Worm (Caenorhabditis elegans) whole organism, mixed stage, embryonic: ENCODE results near the gene F09C8.1.

Experiments
- elt-1 ChIP-seq: sonication (generic microtip); optimal IDR thresholded peaks from 2 replicates; lab custom pipeline; 2017; ENCODE audit warnings: missing genetic modification characterization, mild to moderate bottlenecking, missing compliant biosample characterization, antibody characterized with exemption, moderate library complexity, borderline replicate concordance; ENCODE audit not compliant: insufficient read depth
- lsy-2 ChIP-seq: fragments of 150-350 bp; optimal IDR thresholded peaks from 2 replicates; lab custom pipeline; 2014; ENCODE audit warnings: missing biosample characterization, missing genetic modification characterization
- mep-1 ChIP-seq: fragments of 150-350 bp; optimal IDR thresholded peaks from 2 replicates; lab custom pipeline; 2017; ENCODE audit warnings: missing biosample characterization, missing genetic modification reagents, missing genetic modification characterization, inconsistent platforms
- nhr-2 ChIP-seq: fragments of 150-350 bp; optimal IDR thresholded peaks from 2 replicates; lab custom pipeline; 2014; ENCODE audit warnings: missing biosample characterization, missing genetic modification characterization
- unc-39 ChIP-seq: fragments of 150-350 bp; optimal IDR thresholded peaks from 2 replicates; lab custom pipeline; 2014; ENCODE audit warnings: missing biosample characterization, missing genetic modification characterization

DNA sequence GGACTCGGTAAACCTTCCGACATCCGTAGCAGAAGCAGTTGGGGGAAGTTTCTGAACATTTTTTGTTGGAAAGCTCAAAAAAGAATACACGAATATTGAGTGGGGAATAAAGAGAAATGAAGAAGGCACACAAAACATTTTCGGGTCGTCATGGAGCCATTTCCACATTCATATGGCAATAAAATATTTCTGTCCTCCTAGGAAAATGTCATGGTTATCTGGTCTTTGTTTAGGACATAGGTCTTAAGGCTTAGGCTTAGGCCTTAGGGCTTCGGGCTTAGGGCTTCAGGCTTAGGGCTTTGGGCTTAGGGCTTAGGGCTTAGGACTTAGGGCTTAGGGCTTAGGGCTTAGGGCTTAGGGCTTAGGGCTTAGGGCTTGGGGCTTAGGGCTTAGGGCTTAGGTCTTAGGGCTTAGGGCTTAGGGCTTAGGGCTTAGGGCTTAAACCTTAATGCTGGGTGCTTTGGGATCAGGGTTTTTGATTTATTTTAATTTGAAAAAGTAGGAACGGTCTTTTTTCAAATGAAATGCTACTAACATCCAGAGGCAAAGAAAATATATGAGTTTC, 36.0 kb upstream of the F09C8.1 start, which contains the start of gene R11.3:
- TF ChIP-seq lsy-2 (tag; lab: Kevin White, UChicago) (no peak), unc-39 (tag; lab: Kevin White, UChicago) (no peak), nhr-2 (no peak), elt-1 (tag; lab: Kevin White, UChicago) (no peak), mep-1 (tag; lab: Kevin White, UChicago) (no peak)
